Worm (Caenorhabditis elegans) whole organism, L2 larva: ENCODE data around the gene srlf-15.

ENCODE experiments used
- ama-1 ChIP-seq: fragments of 150-350 bp; optimal IDR thresholded peaks from 2 replicates; lab custom pipeline; 2018; ENCODE audit warnings: inconsistent platforms
- ceh-16 ChIP-seq: fragments of 150-350 bp; optimal IDR thresholded peaks from 2 replicates; lab custom pipeline; 2014; ENCODE audit warnings: missing biosample characterization, missing genetic modification characterization
- ceh-82 ChIP-seq: fragments of 150-350 bp; optimal IDR thresholded peaks from 2 replicates; lab custom pipeline; 2014; ENCODE audit warnings: missing biosample characterization, missing genetic modification characterization
- nhr-237 ChIP-seq: fragments of 150-350 bp; optimal IDR thresholded peaks from 2 replicates; lab custom pipeline; 2014; ENCODE audit warnings: missing biosample characterization, missing genetic modification characterization
- peb-1 ChIP-seq: fragments of 150-350 bp; optimal IDR thresholded peaks from 2 replicates; lab custom pipeline; 2014; ENCODE audit warnings: missing biosample characterization, missing genetic modification characterization
- ztf-11 ChIP-seq: sonication (generic microtip); optimal IDR thresholded peaks from 2 replicates; lab custom pipeline; 2017; ENCODE audit warnings: missing biosample characterization, missing genetic modification characterization

ce11 chrII:11048930-11049329 lies 13.1 kb downstream of the srlf-15 start, which contains the start of gene F33A8.4:
- no peak for TF ChIP-seq ztf-11 (tag; lab: Kevin White, UChicago)
- TF ChIP-seq ceh-16 (tag; lab: Kevin White, UChicago), result no peak
- no peak for TF ChIP-seq peb-1 (tag; lab: Kevin White, UChicago)
- no peak for TF ChIP-seq nhr-237 (tag; lab: Kevin White, UChicago)
- TF ChIP-seq ceh-82 (tag; lab: Kevin White, UChicago), result no peak
- TF ChIP-seq ama-1, result no peak
